Worm (Caenorhabditis elegans) whole organism, L4 larva: Measurements from ENCODE around the gene gpd-2.

Source experiments
- F37D6.2 ChIP-seq: sonication (generic microtip); optimal IDR thresholded peaks from 2 replicates; lab custom pipeline; 2016; ENCODE audit warnings: mild to moderate bottlenecking, missing genetic modification characterization, missing compliant biosample characterization
- T20F7.1 ChIP-seq: fragments of 200-800 bp; sonication (Bioruptor generic); optimal IDR thresholded peaks from 2 replicates; lab custom pipeline; 2018; ENCODE audit warnings: mild to moderate bottlenecking, missing genetic modification characterization, missing compliant biosample characterization
- Y105C5A.15 ChIP-seq: fragments of 200-800 bp; sonication (Bioruptor generic); IDR thresholded peaks from 2 replicates; pipeline ENCODE4 v1.3.6; 2022; ENCODE audit warnings: missing genetic modification characterization, missing compliant biosample characterization
- Y48G9A.11 ChIP-seq: fragments of 200-800 bp; sonication (Bioruptor generic); IDR thresholded peaks from 2 replicates; pipeline ENCODE4 v1.3.6; 2022; ENCODE audit warnings: missing genetic modification reagents, missing genetic modification characterization, missing compliant biosample characterization
- Y5F2A.4 ChIP-seq: fragments of 200-800 bp; sonication (Bioruptor generic); optimal IDR thresholded peaks from 2 replicates; lab custom pipeline; 2018; ENCODE audit warnings: mild to moderate bottlenecking, missing genetic modification characterization, missing compliant biosample characterization
- Y75B8A.6 ChIP-seq: fragments of 200-800 bp; sonication (Bioruptor generic); IDR thresholded peaks from 2 replicates; pipeline ENCODE4 v1.3.6; 2022; ENCODE audit warnings: missing genetic modification reagents, missing genetic modification characterization, missing compliant biosample characterization
- ZK546.5 ChIP-seq, 2 experiments: sonication (generic microtip); optimal IDR thresholded peaks; 2 replicates each; lab custom pipeline; 2017; ENCODE audit warnings: missing biosample characterization in 2 of 2, missing genetic modification characterization in 2 of 2
- ama-1 ChIP-seq: fragments of 150-350 bp; optimal IDR thresholded peaks from 2 replicates; lab custom pipeline; 2014; ENCODE audit warnings: inconsistent platforms, mixed read lengths
- ceh-32 ChIP-seq: sonication (generic microtip); optimal IDR thresholded peaks from 2 replicates; lab custom pipeline; 2016; ENCODE audit warnings: mild to moderate bottlenecking, missing genetic modification characterization, missing compliant biosample characterization; ENCODE audit not compliant: poor library complexity
- ceh-44 ChIP-seq: fragments of 200-800 bp; sonication (Bioruptor generic); IDR thresholded peaks from 2 replicates; pipeline ENCODE4 v1.3.6; 2022; ENCODE audit warnings: missing genetic modification reagents, missing genetic modification characterization, missing compliant biosample characterization
- ceh-62 ChIP-seq: sonication (generic microtip); optimal IDR thresholded peaks from 2 replicates; lab custom pipeline; 2017; ENCODE audit warnings: missing biosample characterization, missing genetic modification characterization
- ces-1 ChIP-seq: fragments of 150-350 bp; sonication (generic microtip); optimal IDR thresholded peaks from 4 replicates; lab custom pipeline; 2014; ENCODE audit warnings: missing biosample characterization, missing genetic modification reagents, missing genetic modification characterization
- cey-2 ChIP-seq: sonication (generic microtip); optimal IDR thresholded peaks from 3 replicates; lab custom pipeline; 2017; ENCODE audit warnings: missing genetic modification characterization, mild to moderate bottlenecking, missing compliant biosample characterization, antibody characterized with exemption, borderline replicate concordance; ENCODE audit not compliant: insufficient read depth
- daf-12 ChIP-seq: fragments of 150-350 bp; optimal IDR thresholded peaks from 2 replicates; lab custom pipeline; 2014; ENCODE audit warnings: missing biosample characterization, missing genetic modification reagents, missing genetic modification characterization
- daf-16 ChIP-seq, 3 experiments: sonication (generic microtip); optimal IDR thresholded peaks; 2 replicates each; lab custom pipeline; 2016 to 2017; ENCODE audit warnings: missing genetic modification characterization in 3 of 3, missing genetic modification reagents in 3 of 3, mild to moderate bottlenecking in 2 of 3, missing compliant biosample characterization in 2 of 3, missing biosample characterization in 1 of 3, moderate library complexity in 1 of 3
- daf-19 ChIP-seq: fragments of 200-800 bp; sonication (Bioruptor generic); conservative IDR thresholded peaks from 2 replicates; pipeline ENCODE4 v1.3.6; 2022; ENCODE audit warnings: missing genetic modification characterization, missing compliant biosample characterization
- daf-8 ChIP-seq: fragments of 200-800 bp; sonication (Bioruptor generic); IDR thresholded peaks from 2 replicates; pipeline ENCODE4 v1.3.6; 2022; ENCODE audit warnings: missing genetic modification characterization, missing compliant biosample characterization
- dmd-6 ChIP-seq: fragments of 200-800 bp; sonication (Bioruptor generic); IDR thresholded peaks from 2 replicates; pipeline ENCODE4 v1.3.6; 2022; ENCODE audit warnings: missing genetic modification reagents, missing genetic modification characterization, missing compliant biosample characterization
- dpl-1 ChIP-seq: fragments of 150-350 bp; optimal IDR thresholded peaks from 2 replicates; lab custom pipeline; 2014; ENCODE audit warnings: missing biosample characterization, missing genetic modification reagents, missing genetic modification characterization
- duxl-1 ChIP-seq: sonication (generic microtip); optimal IDR thresholded peaks from 2 replicates; lab custom pipeline; 2016; ENCODE audit warnings: mild to moderate bottlenecking, missing genetic modification characterization, moderate library complexity, missing compliant biosample characterization; ENCODE audit not compliant: poor library complexity
- dve-1 ChIP-seq: sonication (generic microtip); optimal IDR thresholded peaks from 2 replicates; lab custom pipeline; 2017; ENCODE audit warnings: antibody characterized with exemption, mild to moderate bottlenecking, missing genetic modification characterization, missing compliant biosample characterization; ENCODE audit not compliant: insufficient read depth
- egl-27 ChIP-seq: sonication (generic microtip); optimal IDR thresholded peaks from 3 replicates; lab custom pipeline; 2017; ENCODE audit warnings: missing biosample characterization, missing genetic modification reagents, missing genetic modification characterization
- fos-1 ChIP-seq: fragments of 150-350 bp; optimal IDR thresholded peaks from 2 replicates; lab custom pipeline; 2014; ENCODE audit warnings: missing biosample characterization, missing genetic modification characterization
- hlh-11 ChIP-seq: fragments of 200-800 bp; sonication (Bioruptor generic); optimal IDR thresholded peaks from 2 replicates; lab custom pipeline; 2018; ENCODE audit warnings: mild to moderate bottlenecking, missing genetic modification characterization, missing compliant biosample characterization
- hlh-30 ChIP-seq: sonication (generic microtip); optimal IDR thresholded peaks from 2 replicates; lab custom pipeline; 2017; ENCODE audit warnings: antibody characterized with exemption, mild to moderate bottlenecking, missing genetic modification characterization, missing compliant biosample characterization; ENCODE audit not compliant: insufficient read depth
- hmg-1.1 ChIP-seq: fragments of 200-800 bp; sonication (Bioruptor generic); IDR thresholded peaks from 2 replicates; pipeline ENCODE4 v1.3.6; 2022; ENCODE audit warnings: missing genetic modification reagents, missing genetic modification characterization, missing compliant biosample characterization
- jun-1 ChIP-seq: fragments of 150-350 bp; optimal IDR thresholded peaks from 2 replicates; lab custom pipeline; 2014; ENCODE audit warnings: missing biosample characterization, missing genetic modification reagents, missing genetic modification characterization
- lin-13 ChIP-seq: fragments of 150-350 bp; optimal IDR thresholded peaks from 2 replicates; lab custom pipeline; 2014; ENCODE audit warnings: missing biosample characterization, missing genetic modification reagents, missing genetic modification characterization
- lin-15B ChIP-seq: fragments of 150-350 bp; sonication (generic microtip); optimal IDR thresholded peaks from 3 replicates; lab custom pipeline; 2014; ENCODE audit warnings: missing biosample characterization, missing genetic modification characterization
- lin-38 ChIP-seq: fragments of 200-800 bp; sonication (Bioruptor generic); IDR thresholded peaks from 2 replicates; pipeline ENCODE4 v1.3.6; 2022; ENCODE audit warnings: missing genetic modification reagents, missing genetic modification characterization, missing compliant biosample characterization
- lir-3 ChIP-seq: sonication (generic microtip); optimal IDR thresholded peaks from 2 replicates; lab custom pipeline; 2016; ENCODE audit warnings: mild to moderate bottlenecking, missing genetic modification characterization, missing compliant biosample characterization
- madf-9 ChIP-seq: fragments of 200-800 bp; sonication (Bioruptor generic); conservative IDR thresholded peaks from 2 replicates; pipeline ENCODE4 v1.3.6; 2022; ENCODE audit warnings: missing genetic modification reagents, missing genetic modification characterization, missing compliant biosample characterization
- mdl-1 ChIP-seq, 2 experiments: fragments of 150-350 bp in 1 of 2; sonication (generic microtip) in 1 of 2; optimal IDR thresholded peaks; 2 replicates each; lab custom pipeline; 2014 to 2017; ENCODE audit warnings: missing biosample characterization in 2 of 2, missing genetic modification characterization in 2 of 2
- mdt-29 ChIP-seq: fragments of 200-800 bp; sonication (Bioruptor generic); IDR thresholded peaks from 2 replicates; pipeline ENCODE4 v1.3.6; 2022; ENCODE audit warnings: missing genetic modification reagents, missing genetic modification characterization, missing compliant biosample characterization
- mxl-2 ChIP-seq: fragments of 200-800 bp; sonication (Bioruptor generic); conservative IDR thresholded peaks from 2 replicates; pipeline ENCODE4 v1.3.6; 2022; ENCODE audit warnings: missing genetic modification reagents, missing genetic modification characterization, missing compliant biosample characterization
- mxl-3 ChIP-seq: fragments of 200-800 bp; sonication (Bioruptor generic); optimal IDR thresholded peaks from 2 replicates; lab custom pipeline; 2018; ENCODE audit warnings: mild to moderate bottlenecking, missing genetic modification characterization, missing compliant biosample characterization
- nhr-25 ChIP-seq: sonication (generic microtip); optimal IDR thresholded peaks from 2 replicates; lab custom pipeline; 2017; ENCODE audit warnings: missing genetic modification characterization, mild to moderate bottlenecking, missing compliant biosample characterization, antibody characterized with exemption, moderate library complexity, borderline replicate concordance; ENCODE audit not compliant: insufficient read depth
- nhr-42 ChIP-seq: fragments of 200-800 bp; sonication (Bioruptor generic); IDR thresholded peaks from 2 replicates; pipeline ENCODE4 v1.3.6; 2022; ENCODE audit warnings: missing genetic modification characterization, missing compliant biosample characterization
- rbr-2 ChIP-seq: sonication (generic microtip); optimal IDR thresholded peaks from 2 replicates; lab custom pipeline; 2016; ENCODE audit warnings: missing genotype, missing genetic modification characterization, missing compliant biosample characterization
- sdz-12 ChIP-seq: fragments of 200-800 bp; sonication (Bioruptor generic); optimal IDR thresholded peaks from 2 replicates; lab custom pipeline; 2018; ENCODE audit warnings: mild to moderate bottlenecking, missing genetic modification characterization, missing compliant biosample characterization
- set-16 ChIP-seq: fragments of 200-800 bp; sonication (Bioruptor generic); IDR thresholded peaks from 2 replicates; pipeline ENCODE4 v1.3.6; 2022; ENCODE audit warnings: missing genetic modification reagents, missing genetic modification characterization, missing compliant biosample characterization
- skn-1 ChIP-seq: fragments of 150-350 bp; optimal IDR thresholded peaks from 2 replicates; lab custom pipeline; 2014; ENCODE audit warnings: missing biosample characterization, missing genetic modification characterization
- snpc-1.2 ChIP-seq: fragments of 200-800 bp; sonication (Bioruptor generic); IDR thresholded peaks from 2 replicates; pipeline ENCODE4 v1.3.6; 2022; ENCODE audit warnings: missing genetic modification reagents, missing genetic modification characterization, missing compliant biosample characterization
- snpc-4 ChIP-seq: fragments of 150-350 bp; optimal IDR thresholded peaks from 2 replicates; lab custom pipeline; 2014; ENCODE audit warnings: missing biosample characterization, missing genetic modification characterization
- tag-97 ChIP-seq: fragments of 200-800 bp; sonication (Bioruptor generic); IDR thresholded peaks from 2 replicates; pipeline ENCODE4 v1.3.6; 2022; ENCODE audit warnings: missing genetic modification characterization, missing compliant biosample characterization
- zag-1 ChIP-seq: fragments of 150-350 bp; optimal IDR thresholded peaks from 2 replicates; lab custom pipeline; 2014; ENCODE audit warnings: missing biosample characterization, missing genetic modification characterization
- zfp-3 ChIP-seq: fragments of 200-800 bp; sonication (Bioruptor generic); conservative IDR thresholded peaks from 2 replicates; pipeline ENCODE4 v1.3.6; 2022; ENCODE audit warnings: missing genetic modification reagents, missing genetic modification characterization, missing compliant biosample characterization
- zip-11 ChIP-seq: fragments of 200-800 bp; sonication (Bioruptor generic); IDR thresholded peaks from 2 replicates; pipeline ENCODE4 v1.3.6; 2022; ENCODE audit warnings: missing genetic modification characterization, missing compliant biosample characterization

Gene gpd-2

ce11 chrX:3108603-3109002 is 5.9 kb downstream of the gpd-2 start (continued):
- TF ChIP-seq dmd-6 (GFP tag; lab: Robert Waterston, UW) (peak; percentile 31; the same call in 1 of the 2 replicates), hlh-11 (tag; lab: Kevin White, UChicago) (peak; percentile 56), daf-16 (GFP tag; optimal IDR thresholded peaks at IDR 0.05; lab: Kevin White, UChicago) (peak in 1 of 2 experiments; percentile 98), daf-16 (tag; optimal IDR thresholded peaks at IDR 0.05; lab: Kevin White, UChicago) (no peak), jun-1 (tag; lab: Kevin White, UChicago) (no peak)

ce11 chrX:3106137-3106536 is 8.4 kb downstream of the gpd-2 start, which contains the start of gene K10B3.5:
K10B3.5 (minus strand) TSS chrX:3106479.
- TF ChIP-seq daf-8 (GFP tag; lab: Robert Waterston, UW), result no peak
- no peak for TF ChIP-seq tag-97 (GFP tag; lab: Robert Waterston, UW)
- no peak for TF ChIP-seq madf-9 (GFP tag; lab: Robert Waterston, UW)
- TF ChIP-seq lin-38 (GFP tag; lab: Robert Waterston, UW), result peak; percentile 95
- peak; percentile 68 for TF ChIP-seq rbr-2 (tag; lab: Kevin White, UChicago)
- TF ChIP-seq zag-1 (tag; lab: Kevin White, UChicago), result no peak
- TF ChIP-seq lin-13 (GFP tag; lab: Kevin White, UChicago), result peak; percentile 67
- peak; percentile 63 for TF ChIP-seq dve-1 (tag; lab: Kevin White, UChicago)
- no peak for TF ChIP-seq lir-3 (tag; lab: Kevin White, UChicago)
- peak; percentile 55 for TF ChIP-seq hmg-1.1 (GFP tag; lab: Robert Waterston, UW)
- TF ChIP-seq snpc-1.2, result no peak
- no peak for TF ChIP-seq Y48G9A.11 (GFP tag; lab: Robert Waterston, UW)
- TF ChIP-seq mxl-2 (GFP tag; lab: Robert Waterston, UW), result no peak
- TF ChIP-seq ces-1, result no peak
- TF ChIP-seq egl-27 (tag; lab: Kevin White, UChicago), result no peak
- no peak for TF ChIP-seq zfp-3
- no peak for TF ChIP-seq sdz-12 (GFP tag; lab: Kevin White, UChicago)
- TF ChIP-seq Y5F2A.4 (GFP tag; lab: Kevin White, UChicago), result no peak
- peak; percentile 80 for TF ChIP-seq dpl-1 (GFP tag; lab: Kevin White, UChicago)
- no peak for TF ChIP-seq jun-1 (tag; lab: Kevin White, UChicago)
- TF ChIP-seq ceh-44 (GFP tag; lab: Robert Waterston, UW), result no peak
- no peak for TF ChIP-seq lin-15B (tag; lab: Kevin White, UChicago)
- TF ChIP-seq F37D6.2 (tag; lab: Kevin White, UChicago), result peak; percentile 21
- no peak for TF ChIP-seq ZK546.5 (tag; optimal IDR thresholded peaks at IDR 0.05; lab: Kevin White, UChicago)
- TF ChIP-seq nhr-42 (GFP tag; lab: Robert Waterston, UW), result no peak
- TF ChIP-seq nhr-25 (tag; lab: Kevin White, UChicago), result peak; percentile 4
- TF ChIP-seq set-16 (GFP tag; lab: Robert Waterston, UW), result no peak
- TF ChIP-seq daf-12, result no peak
- TF ChIP-seq Y105C5A.15 (GFP tag; lab: Robert Waterston, UW), result no peak
- peak; percentile 12 for TF ChIP-seq duxl-1
- TF ChIP-seq ceh-32, result no peak
- no peak for TF ChIP-seq fos-1 (tag; lab: Kevin White, UChicago)
- TF ChIP-seq daf-16 (GFP tag; optimal IDR thresholded peaks at IDR 0.05; lab: Kevin White, UChicago), result peak in 1 of 2 experiments; percentile 43
- TF ChIP-seq daf-16 (tag; optimal IDR thresholded peaks at IDR 0.05; lab: Kevin White, UChicago), result peak; percentile 50
- no peak for TF ChIP-seq mxl-3 (GFP tag; lab: Kevin White, UChicago)
- TF ChIP-seq ama-1 (lab: Kevin White, UChicago), result no peak
- no peak for TF ChIP-seq daf-19 (GFP tag; lab: Robert Waterston, UW)
- TF ChIP-seq cey-2 (tag; lab: Kevin White, UChicago), result no peak
- TF ChIP-seq skn-1 (tag; lab: Kevin White, UChicago), result no peak
- TF ChIP-seq Y75B8A.6 (GFP tag; lab: Robert Waterston, UW), result no peak
- TF ChIP-seq zip-11 (GFP tag; lab: Robert Waterston, UW), result no peak
- TF ChIP-seq hlh-30, result peak; percentile 99
- peak; percentile 52 for TF ChIP-seq T20F7.1
- TF ChIP-seq snpc-4 (tag; lab: Kevin White, UChicago), result no peak
- TF ChIP-seq mdl-1 (tag; optimal IDR thresholded peaks at IDR 0.05; lab: Kevin White, UChicago), result peak in 1 of 2 experiments; percentile 23
- TF ChIP-seq mdt-29, result no peak
- no peak for TF ChIP-seq ceh-62 (tag; lab: Kevin White, UChicago)
